Worm (Caenorhabditis elegans) whole organism, mixed stage, embryonic: Measurements from ENCODE around the gene B0212.3.

ENCODE experiments used
- M03D4.4 ChIP-seq: sonication (generic microtip); optimal IDR thresholded peaks from 2 replicates; lab custom pipeline; 2017; ENCODE audit warnings: mild to moderate bottlenecking, missing genetic modification characterization, missing compliant biosample characterization
- bed-3 ChIP-seq: fragments of 200-800 bp; sonication (Bioruptor generic); optimal IDR thresholded peaks from 3 replicates; lab custom pipeline; 2018; ENCODE audit warnings: mild to moderate bottlenecking, missing genetic modification characterization, moderate library complexity, missing compliant biosample characterization
- blmp-1 ChIP-seq: fragments of 150-350 bp; optimal IDR thresholded peaks from 2 replicates; lab custom pipeline; 2014; ENCODE audit warnings: missing biosample characterization, missing genetic modification characterization
- ceh-43 ChIP-seq: fragments of 200-800 bp; sonication (Bioruptor generic); optimal IDR thresholded peaks from 2 replicates; lab custom pipeline; 2018; ENCODE audit warnings: mild to moderate bottlenecking, missing genetic modification characterization, moderate library complexity, missing compliant biosample characterization
- ceh-83 ChIP-seq: fragments of 200-800 bp; sonication (Bioruptor generic); optimal IDR thresholded peaks from 2 replicates; lab custom pipeline; 2018; ENCODE audit warnings: mild to moderate bottlenecking, missing genetic modification characterization, missing compliant biosample characterization
- ces-1 ChIP-seq: fragments of 150-350 bp; optimal IDR thresholded peaks from 2 replicates; lab custom pipeline; 2014; ENCODE audit warnings: missing biosample characterization, missing genetic modification reagents, missing genetic modification characterization
- drap-1 ChIP-seq: fragments of 200-800 bp; sonication (Bioruptor generic); optimal IDR thresholded peaks from 3 replicates; lab custom pipeline; 2018; ENCODE audit warnings: mild to moderate bottlenecking, missing genetic modification characterization, missing compliant biosample characterization
- elt-1 ChIP-seq: sonication (generic microtip); optimal IDR thresholded peaks from 2 replicates; lab custom pipeline; 2017; ENCODE audit warnings: missing genetic modification characterization, mild to moderate bottlenecking, missing compliant biosample characterization, antibody characterized with exemption, moderate library complexity, borderline replicate concordance; ENCODE audit not compliant: insufficient read depth
- elt-3 ChIP-seq: fragments of 150-350 bp; optimal IDR thresholded peaks from 2 replicates; lab custom pipeline; 2014; ENCODE audit warnings: missing biosample characterization, missing genetic modification characterization
- flh-1 ChIP-seq: fragments of 200-800 bp; sonication (Bioruptor generic); optimal IDR thresholded peaks from 2 replicates; lab custom pipeline; 2018; ENCODE audit warnings: mild to moderate bottlenecking, missing genetic modification characterization, moderate library complexity, missing compliant biosample characterization
- ham-2 ChIP-seq: fragments of 200-800 bp; sonication (Bioruptor generic); optimal IDR thresholded peaks from 2 replicates; lab custom pipeline; 2018; ENCODE audit warnings: mild to moderate bottlenecking, missing genetic modification characterization, missing compliant biosample characterization
- lin-13 ChIP-seq: fragments of 150-350 bp; optimal IDR thresholded peaks from 2 replicates; lab custom pipeline; 2014; ENCODE audit warnings: missing biosample characterization, missing genetic modification characterization
- lin-32 ChIP-seq: fragments of 200-800 bp; sonication (Bioruptor generic); optimal IDR thresholded peaks from 2 replicates; lab custom pipeline; 2018; ENCODE audit warnings: mild to moderate bottlenecking, missing genetic modification characterization, missing compliant biosample characterization
- lsy-2 ChIP-seq: fragments of 150-350 bp; optimal IDR thresholded peaks from 2 replicates; lab custom pipeline; 2014; ENCODE audit warnings: missing biosample characterization, missing genetic modification characterization
- mab-5 ChIP-seq: fragments of 150-350 bp; optimal IDR thresholded peaks from 2 replicates; lab custom pipeline; 2014; ENCODE audit warnings: missing biosample characterization, missing genetic modification characterization
- mls-2 ChIP-seq: sonication (generic microtip); optimal IDR thresholded peaks from 2 replicates; lab custom pipeline; 2016; ENCODE audit warnings: mild to moderate bottlenecking, missing genetic modification characterization, moderate library complexity, missing compliant biosample characterization
- nhr-12 ChIP-seq: fragments of 150-350 bp; optimal IDR thresholded peaks from 2 replicates; lab custom pipeline; 2014; ENCODE audit warnings: missing biosample characterization, missing genetic modification characterization
- nhr-2 ChIP-seq: fragments of 150-350 bp; optimal IDR thresholded peaks from 2 replicates; lab custom pipeline; 2014; ENCODE audit warnings: missing biosample characterization, missing genetic modification characterization
- nhr-237 ChIP-seq: fragments of 150-350 bp; optimal IDR thresholded peaks from 2 replicates; lab custom pipeline; 2014; ENCODE audit warnings: missing biosample characterization, missing genetic modification characterization
- pha-4 ChIP-seq: fragments of 150-350 bp; optimal IDR thresholded peaks from 2 replicates; lab custom pipeline; 2018; ENCODE audit warnings: missing biosample characterization, missing genetic modification reagents, missing genetic modification characterization
- sem-2 ChIP-seq: fragments of 200-800 bp; sonication (Bioruptor generic); optimal IDR thresholded peaks from 2 replicates; lab custom pipeline; 2018; ENCODE audit warnings: mild to moderate bottlenecking, missing genetic modification characterization, missing compliant biosample characterization
- snpc-4 ChIP-seq: fragments of 150-350 bp; optimal IDR thresholded peaks from 2 replicates; lab custom pipeline; 2014; ENCODE audit warnings: missing biosample characterization, missing genetic modification characterization
- tbx-8 ChIP-seq: fragments of 200-800 bp; sonication (Bioruptor generic); optimal IDR thresholded peaks from 2 replicates; lab custom pipeline; 2018; ENCODE audit warnings: mild to moderate bottlenecking, missing genetic modification characterization, moderate library complexity, missing compliant biosample characterization
- unc-120 ChIP-seq: sonication (generic microtip); optimal IDR thresholded peaks from 2 replicates; lab custom pipeline; 2017; ENCODE audit warnings: missing genetic modification characterization, missing compliant biosample characterization; ENCODE audit not compliant: poor library complexity, severe bottlenecking
- unc-39 ChIP-seq: fragments of 150-350 bp; optimal IDR thresholded peaks from 2 replicates; lab custom pipeline; 2014; ENCODE audit warnings: missing biosample characterization, missing genetic modification characterization
- unc-62 ChIP-seq: fragments of 150-350 bp; optimal IDR thresholded peaks from 2 replicates; lab custom pipeline; 2014; ENCODE audit warnings: missing biosample characterization, missing genetic modification reagents, missing genetic modification characterization
- zip-8 ChIP-seq: fragments of 150-350 bp; optimal IDR thresholded peaks from 2 replicates; lab custom pipeline; 2014; ENCODE audit warnings: missing biosample characterization, missing genetic modification characterization
- ztf-11 ChIP-seq: fragments of 150-350 bp; optimal IDR thresholded peaks from 2 replicates; lab custom pipeline; 2014; ENCODE audit warnings: missing biosample characterization, missing genetic modification characterization

Gene B0212.3

ce11 chrIV:3539872-3540271, at the start of gene B0212.3:
TSS of gene B0212.3 (plus strand) at chrIV:3540172.
- TF ChIP-seq pha-4 (tag; lab: Kevin White, UChicago) (no peak), tbx-8 (GFP tag; lab: Kevin White, UChicago) (no peak), unc-120 (no peak), ces-1 (GFP tag; lab: Kevin White, UChicago) (no peak), zip-8 (no peak)

DNA sequence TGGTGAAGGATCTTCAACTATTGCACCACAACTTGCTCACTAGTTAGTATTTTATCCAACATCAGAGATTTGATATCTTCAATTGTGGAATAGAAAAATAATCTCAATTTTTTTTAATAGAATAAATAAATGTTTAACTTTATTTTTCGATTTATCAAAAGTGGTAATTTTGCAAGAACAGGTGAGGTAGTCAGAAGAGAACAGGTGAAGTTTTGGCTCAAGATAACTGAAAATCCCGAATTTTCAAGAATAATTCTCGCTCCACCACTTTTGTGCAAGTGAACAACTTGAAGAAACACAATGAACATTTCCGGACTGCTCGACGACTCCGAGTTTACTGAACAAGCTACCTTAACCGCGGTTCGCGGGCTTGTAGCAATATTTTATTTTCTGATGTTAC, 48.5 kb upstream of the B0212.3 start, which contains the start of gene srz-78:
Gene srz-78 (plus strand): TSS at position 301 of the 400 bp plus-strand sequence.
- TF ChIP-seq nhr-237 (tag; lab: Kevin White, UChicago) (no peak), unc-62 (GFP tag; lab: Kevin White, UChicago) (no peak), snpc-4 (tag; lab: Kevin White, UChicago) (no peak), ceh-43 (GFP tag; lab: Kevin White, UChicago) (no peak), nhr-12 (no peak), blmp-1 (tag; lab: Kevin White, UChicago) (no peak), zip-8 (no peak), lin-13 (no peak), sem-2 (no peak), ham-2 (no peak)

- TF ChIP-seq ceh-43 (GFP tag; lab: Kevin White, UChicago) (no peak), ceh-83 (GFP tag; lab: Kevin White, UChicago) (no peak), flh-1 (GFP tag; lab: Kevin White, UChicago) (no peak), M03D4.4 (tag; lab: Kevin White, UChicago) (no peak), lin-32 (GFP tag; lab: Kevin White, UChicago) (no peak), elt-1 (tag; lab: Kevin White, UChicago) (no peak)
Measured at ce11 chrIV:3493310-3493709, 46.7 kb upstream of the B0212.3 start, which contains the start of gene srz-79. TSS of gene srz-79 (plus strand) at chrIV:3493610.

DNA sequence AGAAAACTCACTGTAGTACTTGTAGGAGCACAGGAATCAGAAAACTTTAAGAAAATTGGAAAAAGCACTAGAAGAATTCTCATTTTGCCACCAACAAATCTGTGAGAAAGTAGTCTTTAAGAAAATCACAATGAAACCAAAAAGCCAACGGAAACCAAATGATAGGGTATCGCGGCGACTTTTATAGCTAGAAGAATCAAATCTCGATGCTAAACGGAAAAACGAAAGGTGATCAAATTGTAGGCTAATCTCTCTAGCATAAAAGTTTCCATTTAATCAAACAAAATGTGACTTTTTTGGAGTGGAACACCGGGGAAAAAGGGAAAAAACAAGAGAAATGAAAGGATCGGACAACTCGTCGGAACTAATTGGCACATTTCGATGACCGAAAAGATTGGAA, 43.6 kb upstream of the B0212.3 start, which contains the start of gene C09G12.17:
Gene C09G12.17 (minus strand): TSS at position 101 of the 400 bp plus-strand sequence.
- no peak for TF ChIP-seq sem-2
- TF ChIP-seq drap-1 (GFP tag; lab: Kevin White, UChicago): no peak
- no peak for TF ChIP-seq ham-2
- TF ChIP-seq, all 35 proteins: peak for 0

- TF ChIP-seq lin-13 (no peak), flh-1 (GFP tag; lab: Kevin White, UChicago) (no peak), pha-4 (tag; lab: Kevin White, UChicago) (no peak), ceh-43 (GFP tag; lab: Kevin White, UChicago) (no peak), mab-5 (no peak), unc-39 (tag; lab: Kevin White, UChicago) (no peak), snpc-4 (tag; lab: Kevin White, UChicago) (no peak), ceh-83 (GFP tag; lab: Kevin White, UChicago) (no peak), nhr-2 (no peak), sem-2 (no peak), unc-120 (no peak), elt-3 (no peak), drap-1 (GFP tag; lab: Kevin White, UChicago) (no peak)
Measured at ce11 chrIV:3497909-3498308, 42.1 kb upstream of the B0212.3 start, which contains the start of gene ceh-53. TSS of gene ceh-53 (plus strand) at chrIV:3498209.

DNA sequence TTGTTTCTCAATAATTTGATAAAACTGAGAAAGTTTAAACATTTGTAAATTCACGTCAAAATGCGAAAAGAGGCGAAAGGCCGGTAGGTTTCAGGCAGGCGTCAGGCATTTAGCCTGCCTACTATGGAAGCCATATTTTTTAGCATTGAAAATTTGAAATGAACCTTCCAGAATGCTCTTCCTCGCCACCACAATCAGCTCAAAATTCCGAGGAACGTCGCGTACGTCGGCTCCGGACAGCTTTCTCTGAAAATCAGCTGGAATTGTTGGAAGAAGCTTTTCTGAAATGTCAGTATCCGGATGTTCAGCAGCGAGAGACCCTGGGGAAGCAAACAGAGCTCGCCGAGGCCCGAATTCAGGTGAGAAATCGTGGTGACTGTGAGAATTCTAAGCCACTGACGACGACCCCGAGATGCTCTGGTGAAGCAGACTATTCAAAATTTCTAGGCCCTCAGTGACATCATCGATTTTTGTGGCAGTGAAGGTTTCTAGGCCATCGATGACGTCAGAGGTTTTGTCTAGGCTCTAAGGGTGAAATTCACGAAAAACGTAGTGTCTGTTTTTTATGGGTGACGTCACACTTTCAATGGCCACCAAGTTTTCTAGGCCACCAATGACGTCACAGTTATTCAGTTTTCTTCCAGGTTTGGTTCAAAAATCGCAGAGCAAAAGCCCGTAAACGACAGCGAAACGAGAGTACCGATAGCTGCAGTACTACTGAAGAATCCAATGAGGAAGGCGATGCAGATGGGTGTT, 37.8 kb upstream of the B0212.3 start:
- no peak for TF ChIP-seq lsy-2 (tag; lab: Kevin White, UChicago)
- TF ChIP-seq zip-8: peak; percentile 98

- TF ChIP-seq snpc-4 (tag; lab: Kevin White, UChicago) (no peak), ces-1 (GFP tag; lab: Kevin White, UChicago) (no peak), mls-2 (tag; lab: Kevin White, UChicago) (no peak), ham-2 (no peak), drap-1 (GFP tag; lab: Kevin White, UChicago) (no peak), pha-4 (tag; lab: Kevin White, UChicago) (no peak), ztf-11 (tag; lab: Kevin White, UChicago) (no peak), elt-3 (no peak), lsy-2 (tag; lab: Kevin White, UChicago) (no peak), zip-8 (no peak), elt-1 (tag; lab: Kevin White, UChicago) (no peak), unc-39 (tag; lab: Kevin White, UChicago) (no peak), nhr-12 (no peak), lin-32 (GFP tag; lab: Kevin White, UChicago) (no peak), nhr-237 (tag; lab: Kevin White, UChicago) (no peak), bed-3 (no peak)
- TF ChIP-seq, all 35 proteins: peak for 0
Measured at ce11 chrIV:3504144-3504543, 35.8 kb upstream of the B0212.3 start, which contains the start of gene srz-83. TSS of gene srz-83 (plus strand) at chrIV:3504444.
